Worm (Caenorhabditis elegans) whole organism, late embryonic: Measurements from ENCODE around the gene R05G9.1.

Experiments used
- F13H6.1 ChIP-seq: sonication (generic microtip); optimal IDR thresholded peaks from 2 replicates; lab custom pipeline; 2016; ENCODE audit warnings: missing genetic modification characterization, missing compliant biosample characterization
- ceh-14 ChIP-seq: sonication (generic microtip); optimal IDR thresholded peaks from 2 replicates; lab custom pipeline; 2016; ENCODE audit warnings: missing genotype, missing genetic modification characterization, missing compliant biosample characterization
- ceh-34 ChIP-seq: sonication (generic microtip); optimal IDR thresholded peaks from 2 replicates; lab custom pipeline; 2016; ENCODE audit warnings: mild to moderate bottlenecking, missing genetic modification characterization, missing compliant biosample characterization
- elt-2 ChIP-seq: sonication (generic microtip); optimal IDR thresholded peaks from 2 replicates; lab custom pipeline; 2016; ENCODE audit warnings: missing genetic modification reagents, missing genetic modification characterization, missing compliant biosample characterization
- hlh-30 ChIP-seq: sonication (generic microtip); optimal IDR thresholded peaks from 2 replicates; lab custom pipeline; 2017; ENCODE audit warnings: antibody characterized with exemption, missing genetic modification characterization, missing compliant biosample characterization; ENCODE audit not compliant: insufficient read depth
- nhr-11 ChIP-seq: fragments of 150-350 bp; optimal IDR thresholded peaks from 2 replicates; lab custom pipeline; 2014; ENCODE audit warnings: missing biosample characterization, missing genetic modification characterization
- rnt-1 ChIP-seq: sonication (generic microtip); optimal IDR thresholded peaks from 2 replicates; lab custom pipeline; 2016; ENCODE audit warnings: missing genetic modification characterization, missing compliant biosample characterization
- tbx-2 ChIP-seq: sonication (generic microtip); optimal IDR thresholded peaks from 2 replicates; lab custom pipeline; 2016; ENCODE audit warnings: missing genetic modification characterization, missing compliant biosample characterization
- unc-55 ChIP-seq: sonication (generic microtip); optimal IDR thresholded peaks from 2 replicates; lab custom pipeline; 2017; ENCODE audit warnings: missing biosample characterization, missing genetic modification reagents, missing genetic modification characterization

- TF ChIP-seq hlh-30 (tag; lab: Kevin White, UChicago): no peak
- TF ChIP-seq rnt-1 (tag; lab: Kevin White, UChicago): no peak
- no peak for TF ChIP-seq unc-55 (GFP tag; lab: Kevin White, UChicago)
- TF ChIP-seq nhr-11 (tag; lab: Kevin White, UChicago): no peak
- no peak for TF ChIP-seq ceh-34 (tag; lab: Kevin White, UChicago)
- TF ChIP-seq elt-2 (tag; lab: Kevin White, UChicago): no peak
- TF ChIP-seq tbx-2 (tag; lab: Kevin White, UChicago): no peak
- TF ChIP-seq ceh-14 (tag; lab: Kevin White, UChicago): no peak
- no peak for TF ChIP-seq F13H6.1
Measured at ce11 chrII:6484876-6485526, 18.0 kb upstream of the R05G9.1 start, which contains the start of the genes lido-16 and plpp-1.2.
